Fruit fly (Drosophila melanogaster) whole organism, embryonic: Measurements from ENCODE around the gene LeuRS-m.

Experiments used
- Ada2b ChIP-seq: fragments of 200-800 bp; sonication (Bioruptor generic); IDR thresholded peaks from 2 replicates; pipeline ENCODE4 v1.3.6; 2022; ENCODE audit warnings: missing biosample characterization, missing genetic modification characterization
- Antp ChIP-seq: fragments of 200-800 bp; sonication (Bioruptor generic); optimal IDR thresholded peaks from 3 replicates; lab custom pipeline; 2016; ENCODE audit warnings: missing biosample characterization, missing genetic modification characterization
- Bteb2 ChIP-seq: fragments of 200-800 bp; sonication (Bioruptor generic); optimal IDR thresholded peaks from 2 replicates; lab custom pipeline; 2016; ENCODE audit warnings: missing biosample characterization, missing genetic modification characterization
- CG10147 ChIP-seq: fragments of 200-800 bp; sonication (Bioruptor generic); optimal IDR thresholded peaks from 2 replicates; lab custom pipeline; 2019; ENCODE audit warnings: missing biosample characterization, mild to moderate bottlenecking, missing genetic modification characterization, moderate library complexity
- CG10274 ChIP-seq: fragments of 200-800 bp; sonication (Bioruptor generic); optimal IDR thresholded peaks from 3 replicates; lab custom pipeline; 2017; ENCODE audit warnings: missing biosample characterization, mild to moderate bottlenecking, missing genetic modification characterization
- CG11247 ChIP-seq: fragments of 200-800 bp; sonication (Bioruptor generic); IDR thresholded peaks from 2 replicates; pipeline ENCODE4 v1.3.6; 2022; ENCODE audit warnings: missing biosample characterization, missing genetic modification characterization
- CG12219 ChIP-seq: fragments of 200-800 bp; sonication (Bioruptor generic); optimal IDR thresholded peaks from 3 replicates; lab custom pipeline; 2018; ENCODE audit warnings: missing biosample characterization, mild to moderate bottlenecking, missing genetic modification characterization
- CG14014 ChIP-seq: fragments of 200-800 bp; sonication (Bioruptor generic); IDR thresholded peaks from 2 replicates; pipeline ENCODE4 v1.3.6; 2022; ENCODE audit warnings: missing biosample characterization, missing genetic modification characterization
- CG1529 ChIP-seq: fragments of 200-800 bp; sonication (Bioruptor generic); optimal IDR thresholded peaks from 3 replicates; lab custom pipeline; 2018; ENCODE audit warnings: missing biosample characterization, missing genetic modification characterization
- CG1647 ChIP-seq: fragments of 200-800 bp; sonication (Bioruptor generic); optimal IDR thresholded peaks from 3 replicates; lab custom pipeline; 2016; ENCODE audit warnings: missing biosample characterization, missing genetic modification characterization
- CG17912 ChIP-seq: fragments of 200-800 bp; sonication (Bioruptor generic); optimal IDR thresholded peaks from 2 replicates; lab custom pipeline; 2018; ENCODE audit warnings: missing biosample characterization, mild to moderate bottlenecking, missing genetic modification characterization
- CG18764 ChIP-seq: fragments of 200-800 bp; sonication (Bioruptor generic); optimal IDR thresholded peaks from 3 replicates; lab custom pipeline; 2016; ENCODE audit warnings: missing biosample characterization, missing genetic modification characterization
- CG2116 ChIP-seq: fragments of 200-800 bp; sonication (Bioruptor generic); optimal IDR thresholded peaks from 3 replicates; lab custom pipeline; 2018; ENCODE audit warnings: missing biosample characterization, mild to moderate bottlenecking, missing genetic modification characterization
- CG2199 ChIP-seq: fragments of 200-800 bp; sonication (Bioruptor generic); IDR thresholded peaks from 3 replicates; pipeline ENCODE4 v1.3.6; 2022; ENCODE audit warnings: missing biosample characterization, missing genetic modification characterization
- CG3065 ChIP-seq: fragments of 200-800 bp; sonication (Bioruptor generic); optimal IDR thresholded peaks from 2 replicates; lab custom pipeline; 2016; ENCODE audit warnings: missing biosample characterization, missing genetic modification characterization
- CG3163 ChIP-seq: fragments of 200-800 bp; sonication (Bioruptor generic); optimal IDR thresholded peaks from 3 replicates; lab custom pipeline; 2016; ENCODE audit warnings: missing biosample characterization, missing genetic modification characterization
- CG4328 ChIP-seq: fragments of 200-800 bp; sonication (Bioruptor generic); optimal IDR thresholded peaks from 3 replicates; lab custom pipeline; 2017; ENCODE audit warnings: missing biosample characterization, missing genetic modification reagents, missing genetic modification characterization
- CG4404 ChIP-seq: fragments of 200-800 bp; sonication (Bioruptor generic); IDR thresholded peaks from 2 replicates; pipeline ENCODE4 v1.3.6; 2022; ENCODE audit warnings: missing biosample characterization, missing genetic modification characterization
- CG8388 ChIP-seq: fragments of 200-800 bp; sonication (Bioruptor generic); optimal IDR thresholded peaks from 2 replicates; lab custom pipeline; 2019; ENCODE audit warnings: missing biosample characterization, mild to moderate bottlenecking, missing genetic modification characterization, moderate library complexity
- E2f1 ChIP-seq: fragments of 200-800 bp; sonication (Bioruptor generic); IDR thresholded peaks from 2 replicates; pipeline ENCODE4 v1.3.6; 2022; ENCODE audit warnings: missing biosample characterization, missing genetic modification characterization
- E2f2 ChIP-seq: fragments of 200-800 bp; sonication (Bioruptor generic); IDR thresholded peaks from 2 replicates; pipeline ENCODE4 v1.3.6; 2022; ENCODE audit warnings: missing biosample characterization, missing genetic modification characterization
- Hmr ChIP-seq: fragments of 200-800 bp; sonication (Bioruptor generic); optimal IDR thresholded peaks from 3 replicates; lab custom pipeline; 2017; ENCODE audit warnings: mild to moderate bottlenecking, missing biosample characterization, missing genetic modification reagents, missing genetic modification characterization
- Hr3 ChIP-seq: fragments of 200-800 bp; sonication (Bioruptor generic); optimal IDR thresholded peaks from 3 replicates; lab custom pipeline; 2016; ENCODE audit warnings: missing biosample characterization, missing genetic modification characterization
- Lhr ChIP-seq: fragments of 200-800 bp; sonication (Bioruptor generic); optimal IDR thresholded peaks from 3 replicates; lab custom pipeline; 2017; ENCODE audit warnings: mild to moderate bottlenecking, missing biosample characterization, missing genetic modification reagents, missing genetic modification characterization
- NC2α ChIP-seq: fragments of 200-800 bp; sonication (Bioruptor generic); optimal IDR thresholded peaks from 2 replicates; lab custom pipeline; 2016; ENCODE audit warnings: missing biosample characterization, missing genetic modification characterization
- NfI ChIP-seq: fragments of 200-800 bp; sonication (Bioruptor generic); optimal IDR thresholded peaks from 3 replicates; lab custom pipeline; 2018; ENCODE audit warnings: missing biosample characterization, mild to moderate bottlenecking, missing genetic modification characterization, moderate library complexity
- Ptx1 ChIP-seq: fragments of 200-800 bp; sonication (Bioruptor generic); IDR thresholded peaks from 2 replicates; pipeline ENCODE4 v1.3.6; 2022; ENCODE audit warnings: missing biosample characterization, missing genetic modification characterization
- Ravus ChIP-seq: fragments of 200-800 bp; sonication (Bioruptor generic); IDR thresholded peaks from 2 replicates; pipeline ENCODE4 v1.3.6; 2022; ENCODE audit warnings: missing biosample characterization, missing genetic modification characterization
- Side ChIP-seq: fragments of 200-800 bp; sonication (Bioruptor generic); optimal IDR thresholded peaks from 2 replicates; lab custom pipeline; 2016; ENCODE audit warnings: missing biosample characterization, missing genetic modification characterization
- ato ChIP-seq: fragments of 200-800 bp; sonication (Bioruptor generic); IDR thresholded peaks from 2 replicates; pipeline ENCODE4 v1.3.6; 2022; ENCODE audit warnings: missing biosample characterization, missing genetic modification characterization; ENCODE audit not compliant: partially characterized antibody
- bsh ChIP-seq, 2 experiments: fragments of 200-800 bp; sonication (Bioruptor generic); optimal IDR thresholded peaks; 2 replicates each; lab custom pipeline; 2017 to 2018; ENCODE audit warnings: mild to moderate bottlenecking in 2 of 2, missing biosample characterization in 2 of 2, missing genetic modification characterization in 2 of 2, moderate library complexity in 1 of 2
- cas ChIP-seq: fragments of 200-800 bp; sonication (Bioruptor generic); IDR thresholded peaks from 2 replicates; pipeline ENCODE4 v1.3.6; 2022; ENCODE audit warnings: missing biosample characterization, missing genetic modification characterization
- cg ChIP-seq: fragments of 200-800 bp; sonication (Bioruptor generic); optimal IDR thresholded peaks from 3 replicates; lab custom pipeline; 2019; ENCODE audit warnings: missing biosample characterization, mild to moderate bottlenecking, missing genetic modification characterization, moderate library complexity
- ci ChIP-seq: fragments of 200-800 bp; sonication (Bioruptor generic); IDR thresholded peaks from 3 replicates; pipeline ENCODE4 v1.3.6; 2022; ENCODE audit warnings: missing biosample characterization, missing genetic modification characterization
- danr ChIP-seq: fragments of 200-800 bp; sonication (Bioruptor generic); IDR thresholded peaks from 2 replicates; pipeline ENCODE4 v1.3.6; 2022; ENCODE audit warnings: missing biosample characterization, missing genetic modification characterization
- ems ChIP-seq: fragments of 200-800 bp; sonication (Bioruptor generic); optimal IDR thresholded peaks from 3 replicates; lab custom pipeline; 2016; ENCODE audit warnings: missing biosample characterization, missing genetic modification characterization
- exex ChIP-seq: fragments of 200-800 bp; sonication (Bioruptor generic); optimal IDR thresholded peaks from 4 replicates; lab custom pipeline; 2018; ENCODE audit warnings: missing biosample characterization, mild to moderate bottlenecking, missing genetic modification characterization, moderate library complexity
- hb ChIP-seq: fragments of 200-800 bp; sonication (Bioruptor generic); IDR thresholded peaks from 3 replicates; pipeline ENCODE4 v1.3.6; 2022; ENCODE audit warnings: missing biosample characterization, missing genetic modification characterization; ENCODE audit not compliant: partially characterized antibody
- inv ChIP-seq: fragments of 200-800 bp; sonication (Bioruptor generic); IDR thresholded peaks from 2 replicates; pipeline ENCODE4 v1.3.6; 2022; ENCODE audit warnings: missing biosample characterization, missing genetic modification characterization; ENCODE audit not compliant: partially characterized antibody
- lov ChIP-seq, 2 experiments: fragments of 200-800 bp in 1 of 2; fragments of >200 bp in 1 of 2; sonication (Bioruptor generic) in 1 of 2; IDR thresholded peaks in 1 of 2; optimal IDR thresholded peaks in 1 of 2; 2 replicates in 1 of 2; 3 replicates in 1 of 2; pipeline versions ENCODE4 v1.3.6 to Lab custom; 2017 to 2022; ENCODE audit warnings: missing biosample characterization in 1 of 2, missing genetic modification characterization in 1 of 2
- nmo ChIP-seq: fragments of 200-800 bp; sonication (Bioruptor generic); optimal IDR thresholded peaks from 2 replicates; lab custom pipeline; 2018; ENCODE audit warnings: missing biosample characterization, mild to moderate bottlenecking, missing genetic modification characterization, moderate library complexity
- odd ChIP-seq: fragments of 200-800 bp; sonication (Bioruptor generic); optimal IDR thresholded peaks from 2 replicates; lab custom pipeline; 2017; ENCODE audit warnings: missing biosample characterization, mild to moderate bottlenecking, missing genetic modification characterization
- slbo ChIP-seq: fragments of 200-800 bp; sonication (Bioruptor generic); IDR thresholded peaks from 2 replicates; pipeline ENCODE4 v1.3.6; 2022; ENCODE audit warnings: missing biosample characterization, missing genetic modification characterization
- sug ChIP-seq: fragments of 200-800 bp; optimal IDR thresholded peaks from 2 replicates; lab custom pipeline; 2019; ENCODE audit warnings: missing biosample characterization, mild to moderate bottlenecking, missing genetic modification characterization, moderate library complexity
- usp ChIP-seq: fragments of >200 bp; optimal IDR thresholded peaks from 2 replicates; lab custom pipeline; 2017; ENCODE audit warnings: missing biosample characterization, missing genetic modification characterization
- vfl ChIP-seq: fragments of 200-800 bp; sonication (Bioruptor generic); optimal IDR thresholded peaks from 2 replicates; lab custom pipeline; 2016; ENCODE audit warnings: missing biosample characterization, missing genetic modification characterization
- wdn ChIP-seq: fragments of 200-800 bp; sonication (Bioruptor generic); IDR thresholded peaks from 2 replicates; pipeline ENCODE4 v1.3.6; 2022; ENCODE audit warnings: missing biosample characterization, missing genetic modification characterization
- z ChIP-seq: fragments of 200-800 bp; sonication (Bioruptor generic); IDR thresholded peaks from 3 replicates; pipeline ENCODE4 v1.3.6; 2022; ENCODE audit warnings: missing biosample characterization, missing genetic modification characterization
- zfh1 ChIP-seq: fragments of 200-800 bp; sonication (Bioruptor generic); IDR thresholded peaks from 3 replicates; pipeline ENCODE4 v1.3.6; 2022; ENCODE audit warnings: missing biosample characterization, missing genetic modification characterization

The LeuRS-m gene

DNA sequence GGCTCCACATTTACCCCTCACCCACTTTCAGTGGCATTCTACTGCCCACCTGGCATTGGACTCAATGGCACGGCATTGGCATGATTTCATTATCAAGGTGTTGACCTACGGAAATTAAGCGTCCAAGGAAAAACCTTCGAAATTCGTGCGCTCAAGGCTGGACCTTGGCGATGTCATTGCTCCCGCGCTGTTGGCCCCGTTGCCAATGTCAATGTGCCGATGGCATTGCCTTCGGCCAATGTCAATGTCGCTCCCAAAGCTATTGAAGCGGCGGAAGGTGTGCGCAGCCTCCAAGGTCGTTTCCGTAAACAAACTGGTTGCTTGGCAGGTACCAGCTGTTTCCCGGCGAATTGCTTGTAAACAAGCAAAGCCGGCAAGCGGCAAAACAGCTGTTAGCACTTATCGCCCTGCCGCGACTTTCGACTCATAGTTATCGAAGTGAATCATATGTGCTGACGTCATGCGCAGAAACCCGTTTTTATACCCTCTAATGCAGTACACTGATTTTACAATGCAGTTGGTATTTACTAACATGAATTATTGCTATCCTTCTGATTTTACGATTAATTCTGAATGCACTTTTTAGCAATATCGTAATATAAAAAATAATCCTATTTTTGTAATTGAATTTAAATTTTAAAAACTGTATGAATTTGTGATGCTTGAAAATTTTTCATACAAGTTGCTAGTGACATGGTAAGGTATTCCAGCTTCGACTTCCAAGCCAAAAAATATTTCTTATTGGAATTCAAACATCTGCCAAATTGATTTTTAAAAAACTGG is 1.1 kb upstream of the LeuRS-m start (continued):
- peak; percentile 95 for TF ChIP-seq CG12219 (GFP tag; lab: Kevin White, UChicago)
- TF ChIP-seq hb (GFP tag; lab: Robert Waterston, UW): no peak
- no peak for TF ChIP-seq CG1529 (GFP tag; lab: Kevin White, UChicago)
- TF ChIP-seq NfI (GFP tag; lab: Kevin White, UChicago): peak; percentile 92
- peak; percentile 72 for TF ChIP-seq NC2α
- no peak for TF ChIP-seq ato (GFP tag; lab: Robert Waterston, UW)
- peak; percentile 83 for TF ChIP-seq danr (GFP tag; lab: Robert Waterston, UW)
- peak; percentile 66 for TF ChIP-seq exex (tag; lab: Kevin White, UChicago)
- no peak for TF ChIP-seq usp (GFP tag; lab: Kevin White, UChicago)
- no peak for TF ChIP-seq odd (GFP tag; lab: Kevin White, UChicago)
- peak; percentile 81 for TF ChIP-seq Lhr (GFP tag; lab: Kevin White, UChicago)
- TF ChIP-seq Hmr (GFP tag; lab: Kevin White, UChicago): peak; percentile 95
- peak; percentile 92 for TF ChIP-seq Bteb2 (GFP tag; lab: Kevin White, UChicago)
- TF ChIP-seq CG2116 (GFP tag; lab: Kevin White, UChicago): peak; percentile 84
- peak; percentile 92 for TF ChIP-seq wdn (GFP tag; lab: Robert Waterston, UW)
- TF ChIP-seq CG10147: peak; percentile 84
- peak; percentile 96 for TF ChIP-seq Hr3 (GFP tag; lab: Kevin White, UChicago)
- TF ChIP-seq Antp (GFP tag; lab: Kevin White, UChicago): peak; percentile 75
- TF ChIP-seq CG4404: peak; percentile 93
- TF ChIP-seq CG17912 (GFP tag; lab: Kevin White, UChicago): no peak
- peak; percentile 96 for TF ChIP-seq CG2199 (GFP tag; lab: Robert Waterston, UW)
- peak; percentile 93 for TF ChIP-seq cas
- peak; percentile 98 for TF ChIP-seq ci (GFP tag; lab: Robert Waterston, UW)
- peak; percentile 97 for TF ChIP-seq zfh1 (GFP tag; lab: Robert Waterston, UW)
- TF ChIP-seq CG14014: peak; percentile 97
- TF ChIP-seq z (GFP tag; lab: Robert Waterston, UW): no peak
- no peak for TF ChIP-seq cg
- TF ChIP-seq E2f1: peak; percentile 97
- peak; percentile 91 for TF ChIP-seq CG1647 (GFP tag; lab: Kevin White, UChicago)
- peak; percentile 78 for TF ChIP-seq Side (GFP tag; lab: Kevin White, UChicago)
- peak; percentile 95 for TF ChIP-seq ems
- TF ChIP-seq E2f2 (GFP tag; lab: Robert Waterston, UW): peak; percentile 84
- peak; percentile 95 for TF ChIP-seq Ravus (GFP tag; lab: Robert Waterston, UW)
- TF ChIP-seq Ptx1: peak; percentile 96
- peak; percentile 97 for TF ChIP-seq nmo (GFP tag; lab: Kevin White, UChicago)
- TF ChIP-seq CG11247: peak; percentile 94
- no peak for TF ChIP-seq lov (optimal IDR thresholded peaks at IDR 0.05; lab: Kevin White, UChicago)
- TF ChIP-seq lov (GFP tag; IDR thresholded peaks at IDR 0.05; lab: Robert Waterston, UW): peak; percentile 95
- peak; percentile 88 for TF ChIP-seq sug (tag; lab: Kevin White, UChicago)
- peak; percentile 97 for TF ChIP-seq Ada2b
- peak; percentile 86 for TF ChIP-seq vfl (GFP tag; lab: Kevin White, UChicago)
- TF ChIP-seq inv (GFP tag; lab: Robert Waterston, UW): no peak
- TF ChIP-seq CG18764 (GFP tag; lab: Kevin White, UChicago): peak; percentile 87
- TF ChIP-seq CG4328: peak; percentile 87
- TF ChIP-seq CG3065: peak; percentile 89
- TF ChIP-seq CG3163 (GFP tag; lab: Kevin White, UChicago): peak; percentile 69
- peak; percentile 78 for TF ChIP-seq CG10274
- TF ChIP-seq bsh (GFP tag; optimal IDR thresholded peaks at IDR 0.05; lab: Kevin White, UChicago): peak in 1 of 2 experiments; percentile 96
- TF ChIP-seq CG8388: peak; percentile 92
- TF ChIP-seq slbo (GFP tag; lab: Robert Waterston, UW): peak; percentile 98
